Fruit fly (Drosophila melanogaster): ENCODE measurements around the gene fiz.
A peak's percentile ranks its signal among the peaks of the same experiment; 100 is the strongest.

The fiz gene

dm6 chrX:14947399-14947798, 37.9 kb upstream of the fiz start (continued):
- peak; percentile 53 for TF ChIP-seq Blimp-1 (GFP tag; optimal IDR thresholded peaks at IDR 0.05)
- no peak for TF ChIP-seq Ets21C (GFP tag; optimal IDR thresholded peaks at IDR 0.05)
- peak; percentile 82 for TF ChIP-seq CG7368 (GFP tag; optimal IDR thresholded peaks at IDR 0.05)
- peak; percentile 99 for TF ChIP-seq CG6276 (GFP tag; optimal IDR thresholded peaks at IDR 0.05)
- peak; percentile 8 for TF ChIP-seq pdm3 (GFP tag; optimal IDR thresholded peaks at IDR 0.05)
- peak; percentile 81 for TF ChIP-seq CG3919 (GFP tag; optimal IDR thresholded peaks at IDR 0.05)
- TF ChIP-seq Ets96B (tag; optimal IDR thresholded peaks at IDR 0.05), result peak; percentile 65
- peak; percentile 1 for TF ChIP-seq Sox14 (GFP tag; optimal IDR thresholded peaks at IDR 0.05)
- peak; percentile 6 for TF ChIP-seq topi (GFP tag; optimal IDR thresholded peaks at IDR 0.05)
- TF ChIP-seq net (GFP tag; optimal IDR thresholded peaks at IDR 0.05), result peak; percentile 95
- no peak for TF ChIP-seq esn (GFP tag; optimal IDR thresholded peaks at IDR 0.05)
- peak; percentile 82 for TF ChIP-seq salr (GFP tag; optimal IDR thresholded peaks at IDR 0.05)
- TF ChIP-seq lz (GFP tag; optimal IDR thresholded peaks at IDR 0.05), result no peak
- TF ChIP-seq CG11762 (GFP tag; optimal IDR thresholded peaks at IDR 0.05; ENCODE audit: insufficient read depth), result peak; percentile 75
- peak; percentile 91 for TF ChIP-seq Lpt (GFP tag; optimal IDR thresholded peaks at IDR 0.05)
- TF ChIP-seq CG11902 (GFP tag; optimal IDR thresholded peaks at IDR 0.05), result no peak
- TF ChIP-seq CG8319 (GFP tag; optimal IDR thresholded peaks at IDR 0.05), result peak; percentile 63
- peak; percentile 81 for TF ChIP-seq dsx (GFP tag; optimal IDR thresholded peaks at IDR 0.05; ENCODE audit: poor library complexity, severe bottlenecking)
- peak; percentile 57 for TF ChIP-seq OdsH (GFP tag; optimal IDR thresholded peaks at IDR 0.05)
- peak; percentile 65 for TF ChIP-seq CG32006 (GFP tag; optimal IDR thresholded peaks at IDR 0.05)
- TF ChIP-seq CG6808 (GFP tag; optimal IDR thresholded peaks at IDR 0.05), result peak; percentile 98
- TF ChIP-seq fd59A (GFP tag; optimal IDR thresholded peaks at IDR 0.05), result peak; percentile 38
- no peak for TF ChIP-seq Eip93F (GFP tag; optimal IDR thresholded peaks at IDR 0.05)
- TF ChIP-seq fkh (GFP tag; optimal IDR thresholded peaks at IDR 0.05), result peak; percentile 95
- peak; percentile 79 for TF ChIP-seq Gug (GFP tag; IDR thresholded peaks at IDR 0.05)
- no peak for TF ChIP-seq fd85E (GFP tag; optimal IDR thresholded peaks at IDR 0.05)
- peak; percentile 37 for TF ChIP-seq Eip78C (GFP tag)
- no peak for TF ChIP-seq Hr39 (GFP tag; optimal IDR thresholded peaks at IDR 0.05)
- peak; percentile 90 for TF ChIP-seq spab (GFP tag; optimal IDR thresholded peaks at IDR 0.05)
- peak; percentile 33 for TF ChIP-seq Hr38 (GFP tag; optimal IDR thresholded peaks at IDR 0.05)
- peak; percentile 72; the same call in 1 of the 2 replicates for TF ChIP-seq CG11294 (GFP tag; IDR thresholded peaks at IDR 0.05)
- peak; percentile 99 for TF ChIP-seq ss (GFP tag; optimal IDR thresholded peaks at IDR 0.05)
- TF ChIP-seq dac (GFP tag; optimal IDR thresholded peaks at IDR 0.05), result peak; percentile 79
- TF ChIP-seq CG15336 (GFP tag; IDR thresholded peaks at IDR 0.05), result peak; percentile 91
- no peak for TF ChIP-seq CG6792 (GFP tag; optimal IDR thresholded peaks at IDR 0.05)

DNA sequence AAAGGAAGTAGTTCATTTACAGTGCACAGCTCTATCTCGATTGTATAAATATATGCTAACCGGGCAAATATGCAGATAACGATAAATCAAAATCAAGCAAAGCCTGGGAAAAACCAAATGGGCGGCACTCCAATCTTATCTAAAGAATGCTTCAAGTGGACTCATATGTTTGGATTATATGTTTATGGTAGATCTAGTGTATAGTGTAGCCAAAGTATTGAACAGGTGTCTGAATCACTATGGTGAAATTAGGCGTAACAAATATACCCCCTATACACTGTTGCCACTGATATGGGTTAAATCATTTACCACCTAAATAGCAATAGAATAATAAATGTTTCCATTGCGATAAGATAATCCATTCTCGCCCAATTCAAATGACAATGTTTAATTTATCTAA, 37.0 kb upstream of the fiz start:
- TF ChIP-seq CG31627 (GFP tag; optimal IDR thresholded peaks at IDR 0.05), result no peak
- no peak for TF ChIP-seq acj6 (GFP tag; optimal IDR thresholded peaks at IDR 0.05)
- TF ChIP-seq Met (GFP tag; optimal IDR thresholded peaks at IDR 0.05), result no peak
- no peak for TF ChIP-seq CG16779 (tag; optimal IDR thresholded peaks at IDR 0.05)

DNA sequence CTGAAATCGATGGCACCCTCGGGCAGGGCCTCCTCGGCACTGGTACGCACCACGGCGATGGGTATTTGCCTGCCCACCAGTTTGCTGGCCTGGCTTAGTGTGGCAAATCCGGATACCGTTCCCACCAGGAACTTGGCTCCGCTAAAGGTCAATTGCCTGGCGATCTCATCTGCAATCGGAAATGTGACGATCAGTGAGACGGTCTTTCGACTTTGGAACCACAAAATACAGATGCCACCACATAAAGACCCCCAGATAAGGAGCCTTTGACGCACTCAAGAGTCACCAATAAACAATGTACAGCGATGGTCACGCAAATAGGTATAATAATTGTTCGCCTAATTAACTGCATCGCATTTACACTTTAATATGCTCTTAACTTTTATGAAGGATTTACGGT, 26.7 kb upstream of the fiz start:
- TF ChIP-seq CG6808 (GFP tag; optimal IDR thresholded peaks at IDR 0.05) (peak; percentile 3), CG10631 (GFP tag; optimal IDR thresholded peaks at IDR 0.05) (no peak), CG8632 (GFP tag; optimal IDR thresholded peaks at IDR 0.05) (no peak), Met (GFP tag; optimal IDR thresholded peaks at IDR 0.05) (no peak), svp (GFP tag) (peak; percentile 93), ss (GFP tag; optimal IDR thresholded peaks at IDR 0.05) (peak; percentile 15 to 48), Eip78C (GFP tag) (no peak), Eip93F (GFP tag; optimal IDR thresholded peaks at IDR 0.05) (no peak), CG6854 (GFP tag; optimal IDR thresholded peaks at IDR 0.05) (peak; percentile 1), CG9139 (GFP tag; optimal IDR thresholded peaks at IDR 0.05) (peak; percentile 1), vri (GFP tag; optimal IDR thresholded peaks at IDR 0.05) (peak; percentile 18), Hr38 (GFP tag; optimal IDR thresholded peaks at IDR 0.05) (no peak)

Data from whole organism, prepupa.